Fruit fly (Drosophila melanogaster): Measurements from ENCODE around the gene Akh.

Gene Akh

dm6 chr3L:4122185-4122767, 19.0 kb upstream of the Akh start, which contains the start of gene Chd64 (continued):
- TF ChIP-seq ind (GFP tag; optimal IDR thresholded peaks at IDR 0.05) (no peak), sug (tag; optimal IDR thresholded peaks at IDR 0.05) (peak; percentile 63), CG9876 (GFP tag; optimal IDR thresholded peaks at IDR 0.05) (no peak), sd (tag; optimal IDR thresholded peaks at IDR 0.05) (peak; percentile 94), Atf3 (GFP tag; optimal IDR thresholded peaks at IDR 0.05) (peak; percentile 93), pnt (GFP tag; optimal IDR thresholded peaks at IDR 0.05) (no peak), CG14710 (tag; optimal IDR thresholded peaks at IDR 0.05) (no peak), CG6254 (GFP tag; optimal IDR thresholded peaks at IDR 0.05) (peak; percentile 1), CG4617 (GFP tag; optimal IDR thresholded peaks at IDR 0.05; ENCODE audit: borderline replicate concordance) (no peak), CG11695 (GFP tag; IDR thresholded peaks at IDR 0.05) (peak; percentile 58; the same call in 2 of the 3 replicates), YL-1 (GFP tag; optimal IDR thresholded peaks at IDR 0.05) (peak; percentile 53), Asciz (GFP tag; optimal IDR thresholded peaks at IDR 0.05) (peak; percentile 24), ATbp (GFP tag; optimal IDR thresholded peaks at IDR 0.05) (no peak), ato (GFP tag; IDR thresholded peaks at IDR 0.05; ENCODE audit: partially characterized antibody) (peak; percentile 51; the same call in 1 of the 2 replicates), CG8290 (GFP tag; optimal IDR thresholded peaks at IDR 0.05) (peak; percentile 3), CG8290 (tag; optimal IDR thresholded peaks at IDR 0.05) (peak in 1 of 2 experiments; percentile 77), sob (GFP tag; IDR thresholded peaks at IDR 0.05) (peak; percentile 62; the same call in 1 of the 2 replicates), Ets97D (GFP tag; optimal IDR thresholded peaks at IDR 0.05) (peak; percentile 24), Hr78 (GFP tag; optimal IDR thresholded peaks at IDR 0.05) (peak in 1 of 2 experiments; percentile 64), CG16815 (GFP tag; optimal IDR thresholded peaks at IDR 0.05) (no peak), CkIIα-i1 (GFP tag; IDR thresholded peaks at IDR 0.05) (no peak), insv (GFP tag; optimal IDR thresholded peaks at IDR 0.05) (no peak), CG7357 (GFP tag; IDR thresholded peaks at IDR 0.05) (no peak), Awh (GFP tag; IDR thresholded peaks at IDR 0.05) (no peak; the same call in 1 of the 2 replicates), CG6689 (GFP tag; IDR thresholded peaks at IDR 0.05) (no peak), CG2202 (tag; optimal IDR thresholded peaks at IDR 0.05) (no peak), jumu (GFP tag; optimal IDR thresholded peaks at IDR 0.05) (no peak), NK7.1 (GFP tag; optimal IDR thresholded peaks at IDR 0.05) (no peak), CG33557 (GFP tag; optimal IDR thresholded peaks at IDR 0.05) (no peak), HmgZ (tag; optimal IDR thresholded peaks at IDR 0.05) (peak; percentile 71), gem (tag; optimal IDR thresholded peaks at IDR 0.05) (peak; percentile 61), Vsx1 (GFP tag; optimal IDR thresholded peaks at IDR 0.05) (peak; percentile 21), Nf-YB (GFP tag; optimal IDR thresholded peaks at IDR 0.05) (peak; percentile 42), CG10959 (GFP tag; IDR thresholded peaks at IDR 0.05) (peak; percentile 33; the same call in 1 of the 2 replicates), ci (GFP tag; IDR thresholded peaks at IDR 0.05) (peak; percentile 84), CG11696 (GFP tag; IDR thresholded peaks at IDR 0.05) (no peak), jigr1 (GFP tag; IDR thresholded peaks at IDR 0.05) (no peak), CG11723 (GFP tag; optimal IDR thresholded peaks at IDR 0.05) (peak; percentile 19), CG10321 (GFP tag; IDR thresholded peaks at IDR 0.05) (no peak), CG12391 (tag; optimal IDR thresholded peaks at IDR 0.05) (no peak), CG18476 (GFP tag; optimal IDR thresholded peaks at IDR 0.05) (peak; percentile 6), Nf-YC (tag; optimal IDR thresholded peaks at IDR 0.05) (peak; percentile 48), CG6683 (GFP tag; optimal IDR thresholded peaks at IDR 0.05) (no peak), vvl (GFP tag; IDR thresholded peaks at IDR 0.05) (peak; percentile 76), CG5180 (GFP tag; optimal IDR thresholded peaks at IDR 0.05) (no peak), dmrt99B (tag; optimal IDR thresholded peaks at IDR 0.05) (no peak), kah (GFP tag; optimal IDR thresholded peaks at IDR 0.05) (peak; percentile 3), CG12104 (GFP tag; optimal IDR thresholded peaks at IDR 0.05) (peak; percentile 14), Mad (GFP tag; optimal IDR thresholded peaks at IDR 0.05) (no peak), crol (GFP tag; IDR thresholded peaks at IDR 0.05) (no peak; the same call in 1 of the 2 replicates)

Data from whole organism, embryonic.